Worm (Caenorhabditis elegans) whole organism, early embryonic: ENCODE data around the gene T25B6.6.

Experiments
- F13C5.2 ChIP-seq: sonication (generic microtip); optimal IDR thresholded peaks from 2 replicates; lab custom pipeline; 2017; ENCODE audit warnings: mild to moderate bottlenecking, missing genetic modification characterization, inconsistent platforms, missing compliant biosample characterization
- ama-1 ChIP-seq: fragments of 150-350 bp; optimal IDR thresholded peaks from 2 replicates; lab custom pipeline; 2014
- ets-7 ChIP-seq: sonication (generic microtip); optimal IDR thresholded peaks from 2 replicates; lab custom pipeline; 2016; ENCODE audit warnings: missing genotype, missing genetic modification characterization, missing compliant biosample characterization
- scrt-1 ChIP-seq: fragments of 200-800 bp; sonication (Bioruptor generic); IDR thresholded peaks from 2 replicates; pipeline ENCODE4 v1.3.6; 2022; ENCODE audit warnings: missing genetic modification characterization, missing compliant biosample characterization
- tbx-37 ChIP-seq: fragments of 200-800 bp; sonication (Bioruptor generic); conservative IDR thresholded peaks from 2 replicates; pipeline ENCODE4 v1.3.6; 2022; ENCODE audit warnings: missing genetic modification reagents, missing genetic modification characterization, missing compliant biosample characterization

ce11 chrX:8991856-8992456 lies 30.7 kb downstream of the T25B6.6 start, which contains the start of gene C24A3.4:
- TF ChIP-seq ama-1 (lab: Kevin White, UChicago) = no peak
- TF ChIP-seq tbx-37 (GFP tag; lab: Robert Waterston, UW) = no peak
- no peak for TF ChIP-seq F13C5.2
- TF ChIP-seq ets-7 = no peak
- no peak for TF ChIP-seq scrt-1 (GFP tag; lab: Robert Waterston, UW)
